Fruit fly (Drosophila melanogaster): ENCODE data around the gene Tgt.

DNA sequence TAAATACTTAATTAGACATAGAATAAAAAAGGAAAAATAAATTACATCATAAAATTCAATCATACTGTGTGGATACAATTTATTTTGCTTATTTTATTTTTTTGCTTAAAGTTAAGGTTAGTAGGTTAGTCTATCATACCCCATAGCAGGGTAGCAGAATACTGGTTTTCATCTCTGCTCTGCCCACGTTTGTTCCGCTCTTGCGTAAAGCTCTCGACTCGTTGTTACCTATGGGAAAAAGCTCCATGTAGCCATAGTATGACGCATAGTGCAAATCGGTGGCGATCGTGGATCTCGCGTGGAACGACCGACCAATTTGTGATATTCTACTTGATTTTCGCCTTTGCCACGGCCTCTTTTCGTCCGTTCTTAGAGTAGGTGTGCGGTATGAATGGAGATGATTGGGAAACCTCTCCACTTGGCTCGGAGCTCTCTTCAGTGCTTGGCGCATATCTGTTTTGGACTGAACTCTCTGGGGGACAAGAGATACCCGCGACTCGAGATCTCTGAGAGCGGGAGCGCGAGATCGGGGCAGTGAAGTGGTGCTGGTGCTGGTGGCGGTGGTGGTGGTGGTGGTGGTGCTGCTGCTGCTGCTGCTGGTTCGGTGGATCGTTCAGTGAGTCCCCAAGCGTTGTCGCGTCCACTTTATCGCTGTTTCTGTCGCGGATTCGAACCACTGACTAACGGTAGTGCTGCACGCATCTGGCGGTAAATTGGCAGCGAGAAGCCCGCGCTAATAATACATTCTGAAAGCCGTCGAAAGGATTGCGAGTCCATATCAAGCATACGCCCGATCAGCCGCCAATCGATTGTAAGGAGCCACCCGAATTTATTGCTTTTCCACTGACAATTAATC lies 2.0 kb downstream of the Tgt start, which contains the start of gene CG5001:
- peak; percentile 38 for TF ChIP-seq CG32264 (GFP tag; optimal IDR thresholded peaks at IDR 0.05)
- TF ChIP-seq Myc (optimal IDR thresholded peaks at IDR 0.05): no peak
- TF ChIP-seq usp (GFP tag; optimal IDR thresholded peaks at IDR 0.05): no peak
- peak; percentile 79 for TF ChIP-seq psq (GFP tag; optimal IDR thresholded peaks at IDR 0.05)
